Worm (Caenorhabditis elegans): Measurements from ENCODE around the gene T18D3.5.

Gene T18D3.5

ce11 chrX:12500777-12501176 lies 37.2 kb downstream of the T18D3.5 start (continued):
- TF ChIP-seq hlh-4 (tag; optimal IDR thresholded peaks at IDR 0.05) (no peak), ceh-88 (GFP tag; IDR thresholded peaks at IDR 0.05) (peak; percentile 55), tlp-1 (tag; optimal IDR thresholded peaks at IDR 0.05) (no peak), jun-1 (tag; optimal IDR thresholded peaks at IDR 0.05) (peak; percentile 74), mef-2 (tag; optimal IDR thresholded peaks at IDR 0.05) (no peak), nhr-85 (tag) (peak; percentile 99), pax-3 (tag; optimal IDR thresholded peaks at IDR 0.05) (no peak), grh-1 (GFP tag; IDR thresholded peaks at IDR 0.05) (peak; percentile 65), alr-1 (tag; optimal IDR thresholded peaks at IDR 0.05; ENCODE audit: borderline replicate concordance) (no peak), ces-1 (GFP tag; optimal IDR thresholded peaks at IDR 0.05) (no peak), dsc-1 (tag; optimal IDR thresholded peaks at IDR 0.05) (no peak), swsn-7 (tag; optimal IDR thresholded peaks at IDR 0.05) (peak; percentile 23), zip-4 (GFP tag; optimal IDR thresholded peaks at IDR 0.05) (no peak), sox-4 (tag; optimal IDR thresholded peaks at IDR 0.05) (no peak), xbp-1 (tag; optimal IDR thresholded peaks at IDR 0.05) (peak; percentile 29), efl-1 (optimal IDR thresholded peaks at IDR 0.05) (no peak), efl-1 (GFP tag; optimal IDR thresholded peaks at IDR 0.05 in 1 of 2) (peak in 1 of 2 experiments; percentile 80), lin-14 (GFP tag; optimal IDR thresholded peaks at IDR 0.05) (peak; percentile 88), mep-1 (tag; optimal IDR thresholded peaks at IDR 0.05) (peak; percentile 12), nhr-47 (tag; optimal IDR thresholded peaks at IDR 0.05) (peak; percentile 72), rnt-1 (tag; optimal IDR thresholded peaks at IDR 0.05) (peak; percentile 28), aha-1 (tag; optimal IDR thresholded peaks at IDR 0.05) (no peak), nhr-77 (tag; optimal IDR thresholded peaks at IDR 0.05) (peak; percentile 36), C34B4.2 (tag; optimal IDR thresholded peaks at IDR 0.05) (no peak), snu-23 (GFP tag; optimal IDR thresholded peaks at IDR 0.05) (peak; percentile 81), C04F5.9 (tag; optimal IDR thresholded peaks at IDR 0.05) (no peak), unc-30 (tag; optimal IDR thresholded peaks at IDR 0.05) (no peak), lin-39 (tag; optimal IDR thresholded peaks at IDR 0.05) (no peak), nhr-71 (tag; optimal IDR thresholded peaks at IDR 0.05) (peak; percentile 95), aly-2 (tag; optimal IDR thresholded peaks at IDR 0.05) (no peak), nhr-76 (tag; optimal IDR thresholded peaks at IDR 0.05) (no peak), dpl-1 (GFP tag; optimal IDR thresholded peaks at IDR 0.05) (peak in 2 of 3 experiments; percentile 14 to 39), lin-35 (GFP tag; optimal IDR thresholded peaks at IDR 0.05) (peak; percentile 1 to 84), ets-5 (GFP tag; IDR thresholded peaks at IDR 0.05) (no peak), unc-130 (tag; optimal IDR thresholded peaks at IDR 0.05) (peak; percentile 30), nhr-12 (tag; optimal IDR thresholded peaks at IDR 0.05) (no peak), elt-3 (tag; optimal IDR thresholded peaks at IDR 0.05) (peak; percentile 81 to 100 (median 96)), ztf-4 (tag; optimal IDR thresholded peaks at IDR 0.05) (peak; percentile 25), fkh-10 (GFP tag; optimal IDR thresholded peaks at IDR 0.05) (no peak), egl-27 (tag; optimal IDR thresholded peaks at IDR 0.05) (peak; percentile 40 to 65), irx-1 (tag; optimal IDR thresholded peaks at IDR 0.05) (peak; percentile 18), unc-86 (tag; optimal IDR thresholded peaks at IDR 0.05) (no peak), mab-9 (GFP tag; IDR thresholded peaks at IDR 0.05) (no peak), egl-13 (tag; optimal IDR thresholded peaks at IDR 0.05) (no peak), ceh-8 (GFP tag; optimal IDR thresholded peaks at IDR 0.05) (no peak), lin-13 (GFP tag; optimal IDR thresholded peaks at IDR 0.05) (peak; percentile 7), ama-1 (optimal IDR thresholded peaks at IDR 0.05) (no peak), ceh-63 (GFP tag; optimal IDR thresholded peaks at IDR 0.05) (no peak), C16A3.4 (tag; optimal IDR thresholded peaks at IDR 0.05) (peak; percentile 50), ztf-11 (tag; optimal IDR thresholded peaks at IDR 0.05) (no peak), F16B12.6 (tag; optimal IDR thresholded peaks at IDR 0.05) (no peak), tbx-2 (tag; optimal IDR thresholded peaks at IDR 0.05) (peak; percentile 84), sptf-1 (tag; optimal IDR thresholded peaks at IDR 0.05) (no peak)
